Worm (Caenorhabditis elegans) whole organism, L4/young adult: Measurements from ENCODE around the gene ilys-6.
A peak's percentile ranks its signal among the peaks of the same experiment; 100 is the strongest.

Experiments used
- W03F9.2 ChIP-seq: fragments of 150-350 bp; optimal IDR thresholded peaks from 2 replicates; lab custom pipeline; 2014; ENCODE audit warnings: missing biosample characterization, missing genetic modification characterization
- dao-5 ChIP-seq: sonication (generic microtip); optimal IDR thresholded peaks from 2 replicates; lab custom pipeline; 2016; ENCODE audit warnings: missing genotype, missing genetic modification characterization, moderate library complexity, missing compliant biosample characterization
- him-1 ChIP-seq: sonication (generic microtip); optimal IDR thresholded peaks from 2 replicates; lab custom pipeline; 2016; ENCODE audit warnings: missing genotype, missing genetic modification reagents, missing genetic modification characterization, missing compliant biosample characterization

ilys-6 gene

ce11 chrIV:4063573-4063972, at the start of gene ilys-6:
Gene ilys-6, minus strand, starts transcription at chrIV:4063673.
- TF ChIP-seq dao-5 (tag; lab: Kevin White, UChicago), result no peak
- TF ChIP-seq W03F9.2, result no peak
- no peak for TF ChIP-seq him-1

- TF ChIP-seq dao-5 (tag; lab: Kevin White, UChicago), result no peak
- no peak for TF ChIP-seq W03F9.2
- no peak for TF ChIP-seq him-1
These were observed 48.9 kb upstream of the ilys-6 start, which contains the start of gene F49F1.14 for ce11 chrIV:4112387-4112786. Gene F49F1.14, minus strand, starts transcription at chrIV:4112487.

ce11 chrIV:4108767-4109166, 45.3 kb upstream of the ilys-6 start, which contains the start of gene C35B1.7:
Gene C35B1.7, plus strand, starts transcription at chrIV:4109067.
- TF ChIP-seq dao-5 (tag; lab: Kevin White, UChicago) (no peak), him-1 (no peak), W03F9.2 (no peak)

- TF ChIP-seq W03F9.2 (no peak), dao-5 (tag; lab: Kevin White, UChicago) (no peak), him-1 (no peak)
These were observed 39.2 kb upstream of the ilys-6 start, which contains the start of gene ubc-1 for ce11 chrIV:4102720-4103119. Gene ubc-1, plus strand, starts transcription at chrIV:4103020.

ce11 chrIV:4099773-4100172, 36.3 kb upstream of the ilys-6 start:
- TF ChIP-seq him-1 (no peak), W03F9.2 (no peak), dao-5 (tag; lab: Kevin White, UChicago) (no peak)

- TF ChIP-seq W03F9.2, result no peak
- TF ChIP-seq him-1, result no peak
- TF ChIP-seq dao-5 (tag; lab: Kevin White, UChicago), result no peak
These were observed 33.5 kb upstream of the ilys-6 start for ce11 chrIV:4096940-4097339.

ce11 chrIV:4094364-4094763, 30.9 kb upstream of the ilys-6 start:
- no peak for TF ChIP-seq W03F9.2
- no peak for TF ChIP-seq him-1
- no peak for TF ChIP-seq dao-5 (tag; lab: Kevin White, UChicago)

- peak; percentile 11 for TF ChIP-seq him-1
- no peak for TF ChIP-seq W03F9.2
These were observed 29.6 kb upstream of the ilys-6 start for ce11 chrIV:4093087-4093486.

ce11 chrIV:4085787-4086262, 22.4 kb upstream of the ilys-6 start, which contains the start of gene C35B1.2:
Gene C35B1.2, plus strand, starts transcription at chrIV:4086212.
- TF ChIP-seq him-1 (no peak), dao-5 (tag; lab: Kevin White, UChicago) (no peak), W03F9.2 (peak; percentile 23)

- no peak for TF ChIP-seq him-1
- TF ChIP-seq W03F9.2, result peak; percentile 2
- no peak for TF ChIP-seq dao-5 (tag; lab: Kevin White, UChicago)
These were observed 21.5 kb upstream of the ilys-6 start for ce11 chrIV:4085022-4085421.

- no peak for TF ChIP-seq W03F9.2
- TF ChIP-seq dao-5 (tag; lab: Kevin White, UChicago), result no peak
- TF ChIP-seq him-1, result no peak
These were observed 20.6 kb upstream of the ilys-6 start, which contains the start of gene C35B1.5 for ce11 chrIV:4084109-4084508. Gene C35B1.5, minus strand, starts transcription at chrIV:4084209.

ce11 chrIV:4083094-4083493, 19.6 kb upstream of the ilys-6 start:
- TF ChIP-seq W03F9.2 (no peak), him-1 (no peak), dao-5 (tag; lab: Kevin White, UChicago) (no peak)

ce11 chrIV:4082599-4082998, 19.1 kb upstream of the ilys-6 start:
- no peak for TF ChIP-seq W03F9.2

ce11 chrIV:4080846-4081245, 17.4 kb upstream of the ilys-6 start, which contains the start of the genes C35B1.9 and C35B1.3:
Gene C35B1.9, minus strand, starts transcription at chrIV:4080946.
Gene C35B1.3, plus strand, starts transcription at chrIV:4081151.
- TF ChIP-seq dao-5 (tag; lab: Kevin White, UChicago), result no peak
- TF ChIP-seq W03F9.2, result no peak
- no peak for TF ChIP-seq him-1

ce11 chrIV:4079514-4079913, 16.0 kb upstream of the ilys-6 start, which contains the start of gene C35B1.4:
Gene C35B1.4, plus strand, starts transcription at chrIV:4079814.
- TF ChIP-seq him-1, result no peak
- TF ChIP-seq dao-5 (tag; lab: Kevin White, UChicago), result no peak
- TF ChIP-seq W03F9.2, result no peak

- TF ChIP-seq him-1 (no peak), dao-5 (tag; lab: Kevin White, UChicago) (no peak), W03F9.2 (no peak)
These were observed 15.4 kb upstream of the ilys-6 start, which contains the start of gene C35B1.8 for ce11 chrIV:4078901-4079300. Gene C35B1.8, minus strand, starts transcription at chrIV:4079001.
